Worm (Caenorhabditis elegans): ENCODE data around the gene gln-2.

- TF ChIP-seq snpc-4 (GFP tag; optimal IDR thresholded peaks at IDR 0.05) (no peak), snpc-4 (tag; optimal IDR thresholded peaks at IDR 0.05) (no peak), B0336.3 (GFP tag; IDR thresholded peaks at IDR 0.05) (no peak), ceh-100 (GFP tag; IDR thresholded peaks at IDR 0.05) (no peak), lin-54 (GFP tag; optimal IDR thresholded peaks at IDR 0.05) (no peak), him-1 (tag; optimal IDR thresholded peaks at IDR 0.05) (no peak)
These were observed 3.5 kb downstream of the gln-2 start, which contains the start of the genes K03H1.9 and K03H1.12 for ce11 chrIII:9941020-9941674.
